Fruit fly (Drosophila melanogaster) whole organism, prepupa: ENCODE data around the gene CG3566.

ENCODE experiments used
- CG11762 ChIP-seq: fragments of 200-800 bp; sonication (Bioruptor generic); optimal IDR thresholded peaks from 3 replicates; lab custom pipeline; 2016; ENCODE audit warnings: missing biosample characterization, missing genetic modification characterization; ENCODE audit not compliant: insufficient read depth
- CG11902 ChIP-seq: fragments of 200-800 bp; sonication (Bioruptor generic); optimal IDR thresholded peaks from 3 replicates; lab custom pipeline; 2016; ENCODE audit warnings: missing biosample characterization, missing genetic modification characterization
- CG31627 ChIP-seq: fragments of 200-800 bp; sonication (Bioruptor generic); optimal IDR thresholded peaks from 3 replicates; lab custom pipeline; 2016; ENCODE audit warnings: missing biosample characterization, missing genetic modification characterization
- CG6854 ChIP-seq: fragments of 200-800 bp; sonication (Bioruptor generic); optimal IDR thresholded peaks from 2 replicates; lab custom pipeline; 2017; ENCODE audit warnings: missing biosample characterization, mild to moderate bottlenecking, missing genetic modification characterization
- CG8632 ChIP-seq: fragments of 200-800 bp; sonication (Bioruptor generic); optimal IDR thresholded peaks from 3 replicates; lab custom pipeline; 2016; ENCODE audit warnings: missing biosample characterization, missing genetic modification characterization
- Lpt ChIP-seq: fragments of 200-800 bp; sonication (Bioruptor generic); optimal IDR thresholded peaks from 3 replicates; lab custom pipeline; 2016; ENCODE audit warnings: missing biosample characterization, missing genetic modification characterization
- achi ChIP-seq: fragments of 200-800 bp; sonication (Bioruptor generic); optimal IDR thresholded peaks from 3 replicates; lab custom pipeline; 2016; ENCODE audit warnings: missing biosample characterization, missing genetic modification characterization
- dac ChIP-seq: fragments of 200-800 bp; sonication (Bioruptor generic); optimal IDR thresholded peaks from 2 replicates; lab custom pipeline; 2017; ENCODE audit warnings: missing biosample characterization, mild to moderate bottlenecking, missing genetic modification characterization
- dsx ChIP-seq: fragments of 200-800 bp; optimal IDR thresholded peaks from 3 replicates; lab custom pipeline; 2019; ENCODE audit warnings: missing biosample characterization, mild to moderate bottlenecking, missing genetic modification characterization, moderate library complexity; ENCODE audit not compliant: poor library complexity, severe bottlenecking
- esn ChIP-seq: fragments of 200-800 bp; sonication (Bioruptor generic); optimal IDR thresholded peaks from 2 replicates; lab custom pipeline; 2016; ENCODE audit warnings: missing biosample characterization, mild to moderate bottlenecking, missing genetic modification characterization, moderate library complexity
- lz ChIP-seq: fragments of 200-800 bp; sonication (Bioruptor generic); optimal IDR thresholded peaks from 3 replicates; lab custom pipeline; 2016; ENCODE audit warnings: missing biosample characterization, missing genetic modification characterization
- ss ChIP-seq, 2 experiments: fragments of 200-800 bp; sonication (Bioruptor generic); optimal IDR thresholded peaks; 2 replicates in 1 of 2; 3 replicates in 1 of 2; lab custom pipeline; 2017 to 2018; ENCODE audit warnings: mild to moderate bottlenecking in 2 of 2, missing biosample characterization in 2 of 2, missing genetic modification characterization in 2 of 2, moderate library complexity in 1 of 2

- TF ChIP-seq esn (GFP tag; lab: Kevin White, UChicago) (no peak), dac (no peak), achi (no peak), CG11902 (GFP tag; lab: Kevin White, UChicago) (no peak), CG11762 (no peak), CG31627 (GFP tag; lab: Kevin White, UChicago) (no peak), Lpt (no peak), CG6854 (GFP tag; lab: Kevin White, UChicago) (peak; percentile 14), CG8632 (GFP tag; lab: Kevin White, UChicago) (no peak), lz (GFP tag; lab: Kevin White, UChicago) (no peak), ss (GFP tag; optimal IDR thresholded peaks at IDR 0.05; lab: Kevin White, UChicago) (no peak), dsx (peak; percentile 78)
These were observed 6.9 kb upstream of the CG3566 start, which contains the start of gene CG11700 for dm6 chrX:6283470-6283869.
